Worm (Caenorhabditis elegans): Measurements from ENCODE around the gene kbp-4.
A peak's percentile ranks its signal among the peaks of the same experiment; 100 is the strongest.

DNA sequence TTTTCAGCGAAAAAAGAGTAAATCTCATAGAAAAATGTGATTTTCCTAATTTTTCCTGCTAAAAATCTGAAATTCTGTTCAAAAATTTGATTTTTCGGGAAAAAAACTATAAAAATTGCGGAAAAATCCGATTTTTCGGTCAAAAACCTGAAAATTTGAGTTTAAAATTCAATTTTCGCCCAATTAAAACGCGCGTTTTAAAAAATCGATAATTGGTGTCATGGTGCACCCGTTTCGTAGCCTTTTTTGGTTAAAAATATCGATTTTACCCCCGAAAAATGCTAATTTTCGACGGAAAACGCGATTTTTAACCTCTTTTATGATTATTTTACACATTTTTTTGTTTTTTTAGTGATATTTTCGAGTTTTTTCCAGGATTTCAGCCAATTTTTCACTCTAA, 4.3 kb downstream of the kbp-4 start:
- TF ChIP-seq flt-1 (GFP tag; IDR thresholded peaks at IDR 0.05), result no peak
- no peak for TF ChIP-seq med-1 (GFP tag; optimal IDR thresholded peaks at IDR 0.05; ENCODE audit: insufficient read depth)
- TF ChIP-seq T22C8.4 (GFP tag; IDR thresholded peaks at IDR 0.05), result peak; percentile 69
- no peak for TF ChIP-seq klf-2 (GFP tag; conservative IDR thresholded peaks at IDR 0.05)
- TF ChIP-seq ztf-29 (GFP tag; IDR thresholded peaks at IDR 0.05), result no peak
- TF ChIP-seq ztf-23 (GFP tag; IDR thresholded peaks at IDR 0.05), result no peak
- no peak for TF ChIP-seq cog-1 (tag; optimal IDR thresholded peaks at IDR 0.05)
- no peak for TF ChIP-seq tab-1 (GFP tag; IDR thresholded peaks at IDR 0.05)
- no peak for TF ChIP-seq ref-1 (GFP tag; conservative IDR thresholded peaks at IDR 0.05)

All from whole organism, midembryonic.